Worm (Caenorhabditis elegans) whole organism, L3 larva: Measurements from ENCODE around the gene dct-19.

Source experiments
- R02D3.7 ChIP-seq: fragments of 150-350 bp; optimal IDR thresholded peaks from 2 replicates; lab custom pipeline; 2014; ENCODE audit warnings: missing biosample characterization, missing genetic modification characterization
- ama-1 ChIP-seq: fragments of 150-350 bp; optimal IDR thresholded peaks from 2 replicates; lab custom pipeline; 2018
- ceh-16 ChIP-seq: sonication (generic microtip); optimal IDR thresholded peaks from 2 replicates; lab custom pipeline; 2017; ENCODE audit warnings: missing biosample characterization, missing genetic modification characterization
- ceh-28 ChIP-seq: fragments of 150-350 bp; optimal IDR thresholded peaks from 2 replicates; lab custom pipeline; 2014; ENCODE audit warnings: missing biosample characterization, missing genetic modification reagents, missing genetic modification characterization
- ceh-82 ChIP-seq: fragments of 150-350 bp; optimal IDR thresholded peaks from 2 replicates; lab custom pipeline; 2014; ENCODE audit warnings: missing biosample characterization, missing genetic modification characterization
- daf-12 ChIP-seq: fragments of 150-350 bp; optimal IDR thresholded peaks from 2 replicates; lab custom pipeline; 2014; ENCODE audit warnings: missing biosample characterization, missing genetic modification reagents, missing genetic modification characterization
- egl-27 ChIP-seq: sonication (generic microtip); optimal IDR thresholded peaks from 4 replicates; lab custom pipeline; 2017; ENCODE audit warnings: missing biosample characterization, missing genetic modification reagents, missing genetic modification characterization
- egl-5 ChIP-seq: fragments of 150-350 bp; optimal IDR thresholded peaks from 2 replicates; lab custom pipeline; 2017; ENCODE audit warnings: missing biosample characterization, missing genetic modification reagents, missing genetic modification characterization, inconsistent platforms
- elt-1 ChIP-seq: fragments of 150-350 bp; optimal IDR thresholded peaks from 2 replicates; lab custom pipeline; 2014; ENCODE audit warnings: missing biosample characterization, missing genetic modification characterization
- elt-2 ChIP-seq: sonication (generic microtip); optimal IDR thresholded peaks from 2 replicates; lab custom pipeline; 2016; ENCODE audit warnings: missing genetic modification reagents, mild to moderate bottlenecking, missing genetic modification characterization, missing compliant biosample characterization
- eor-1 ChIP-seq, 2 experiments: fragments of 150-350 bp; optimal IDR thresholded peaks; 2 replicates each; lab custom pipeline; 2014 to 2018; ENCODE audit warnings: missing biosample characterization in 2 of 2, missing genetic modification characterization in 2 of 2
- fkh-2 ChIP-seq: fragments of 150-350 bp; optimal IDR thresholded peaks from 2 replicates; lab custom pipeline; 2014; ENCODE audit warnings: missing biosample characterization, missing genetic modification reagents, missing genetic modification characterization
- fos-1 ChIP-seq: fragments of 150-350 bp; optimal IDR thresholded peaks from 2 replicates; lab custom pipeline; 2014; ENCODE audit warnings: missing biosample characterization, missing genetic modification characterization
- hmg-11 ChIP-seq: sonication (generic microtip); optimal IDR thresholded peaks from 2 replicates; lab custom pipeline; 2016; ENCODE audit warnings: missing genetic modification characterization, missing compliant biosample characterization
- lin-15B ChIP-seq: fragments of 150-350 bp; optimal IDR thresholded peaks from 2 replicates; lab custom pipeline; 2014; ENCODE audit warnings: missing biosample characterization, missing genetic modification characterization
- nfya-1 ChIP-seq: sonication (generic microtip); optimal IDR thresholded peaks from 2 replicates; lab custom pipeline; 2017; ENCODE audit warnings: missing genetic modification characterization, mild to moderate bottlenecking, missing compliant biosample characterization, antibody characterized with exemption, moderate library complexity; ENCODE audit not compliant: insufficient read depth
- nhr-11 ChIP-seq: fragments of 150-350 bp; optimal IDR thresholded peaks from 2 replicates; lab custom pipeline; 2014; ENCODE audit warnings: missing biosample characterization, missing genetic modification characterization
- nhr-23 ChIP-seq: fragments of 150-350 bp; optimal IDR thresholded peaks from 2 replicates; lab custom pipeline; 2014; ENCODE audit warnings: missing biosample characterization, missing genetic modification reagents, missing genetic modification characterization
- nhr-25 ChIP-seq: sonication (generic microtip); optimal IDR thresholded peaks from 2 replicates; lab custom pipeline; 2017; ENCODE audit warnings: missing biosample characterization, missing genetic modification characterization
- nhr-28 ChIP-seq: fragments of 150-350 bp; optimal IDR thresholded peaks from 2 replicates; lab custom pipeline; 2014; ENCODE audit warnings: missing biosample characterization, missing genetic modification characterization
- nhr-43 ChIP-seq: sonication (generic microtip); optimal IDR thresholded peaks from 2 replicates; lab custom pipeline; 2016; ENCODE audit warnings: mild to moderate bottlenecking, missing genetic modification characterization, missing compliant biosample characterization; ENCODE audit not compliant: poor library complexity, severe bottlenecking
- nhr-67 ChIP-seq: fragments of 150-350 bp; optimal IDR thresholded peaks from 2 replicates; lab custom pipeline; 2014; ENCODE audit warnings: missing biosample characterization, missing genetic modification characterization
- pha-4 ChIP-seq: fragments of 150-350 bp; optimal IDR thresholded peaks from 2 replicates; lab custom pipeline; 2014; ENCODE audit warnings: missing biosample characterization, missing genetic modification reagents, missing genetic modification characterization
- pqm-1 ChIP-seq: fragments of 150-350 bp; optimal IDR thresholded peaks from 2 replicates; lab custom pipeline; 2017; ENCODE audit warnings: missing biosample characterization, missing genetic modification characterization, inconsistent platforms
- sea-2 ChIP-seq: fragments of 150-350 bp; sonication (generic microtip); optimal IDR thresholded peaks from 4 replicates; lab custom pipeline; 2014; ENCODE audit warnings: missing biosample characterization, missing genetic modification reagents, missing genetic modification characterization
- skn-1 ChIP-seq: fragments of 150-350 bp; optimal IDR thresholded peaks from 2 replicates; lab custom pipeline; 2014; ENCODE audit warnings: missing biosample characterization, missing genetic modification characterization
- snpc-4 ChIP-seq: fragments of 150-350 bp; optimal IDR thresholded peaks from 2 replicates; lab custom pipeline; 2014; ENCODE audit warnings: missing biosample characterization, missing genetic modification characterization
- unc-62 ChIP-seq: fragments of 150-350 bp; sonication (generic microtip); optimal IDR thresholded peaks from 4 replicates; lab custom pipeline; 2014; ENCODE audit warnings: missing biosample characterization, missing genetic modification reagents, missing genetic modification characterization
- ztf-4 ChIP-seq: fragments of 150-350 bp; optimal IDR thresholded peaks from 2 replicates; lab custom pipeline; 2014; ENCODE audit warnings: missing biosample characterization, missing genetic modification characterization

dct-19 gene

DNA sequence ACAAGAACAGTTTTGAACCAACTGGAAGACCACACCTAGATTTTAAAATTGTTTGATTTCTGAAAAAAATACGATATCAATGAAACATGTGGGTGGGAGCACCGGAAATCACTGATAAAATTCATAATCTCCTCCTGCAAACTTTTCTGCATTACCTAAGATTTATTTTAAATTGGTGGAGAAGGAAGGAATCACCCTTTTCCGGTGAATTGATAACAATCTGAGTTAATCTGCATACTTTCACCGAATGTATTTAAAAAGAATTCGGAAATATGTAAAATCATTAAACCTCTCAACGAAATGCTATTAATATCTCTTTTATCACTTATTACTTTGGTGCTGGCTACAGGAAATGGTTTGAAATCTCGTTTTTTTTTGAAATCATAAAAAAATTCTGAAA lies at the start of gene dct-19:
dct-19 (plus strand) TSS at position 301 of the 400 bp plus-strand sequence.
- TF ChIP-seq egl-27 (tag; lab: Kevin White, UChicago), result no peak
- no peak for TF ChIP-seq R02D3.7 (tag; lab: Kevin White, UChicago)
- TF ChIP-seq sea-2, result no peak
- no peak for TF ChIP-seq hmg-11 (tag; lab: Kevin White, UChicago)
- TF ChIP-seq ztf-4, result no peak
- no peak for TF ChIP-seq lin-15B (tag; lab: Kevin White, UChicago)
- no peak for TF ChIP-seq ama-1 (lab: Kevin White, UChicago)
- no peak for TF ChIP-seq egl-5 (tag; lab: Kevin White, UChicago)
- TF ChIP-seq fkh-2 (tag; lab: Kevin White, UChicago), result no peak
- TF ChIP-seq ceh-28, result no peak

DNA sequence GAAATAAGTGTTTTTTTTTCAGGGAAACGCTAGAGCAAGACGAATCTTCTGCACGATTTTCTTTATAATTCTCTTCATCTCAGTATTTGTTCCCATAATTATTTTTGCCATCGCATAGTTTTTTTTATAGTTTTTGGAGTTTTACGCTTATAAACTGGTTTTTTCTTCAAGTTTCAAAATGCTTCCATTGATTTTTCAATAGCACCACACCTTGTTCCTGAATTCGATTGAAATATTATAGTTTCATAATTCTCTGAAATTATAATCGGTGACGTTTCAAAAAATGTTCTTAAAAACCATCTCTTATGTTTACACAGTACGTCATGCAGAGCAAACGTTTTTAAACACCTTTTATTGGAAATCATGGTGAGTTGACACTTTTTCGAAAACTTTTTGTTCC lies 49.6 kb upstream of the dct-19 start, which contains the start of gene K08D8.12:
K08D8.12 (plus strand) TSS at position 301 of the 400 bp plus-strand sequence.
- TF ChIP-seq unc-62 (no peak), skn-1 (tag; lab: Kevin White, UChicago) (no peak), hmg-11 (tag; lab: Kevin White, UChicago) (no peak), nhr-25 (tag; lab: Kevin White, UChicago) (no peak), elt-1 (tag; lab: Kevin White, UChicago) (no peak), nhr-11 (tag; lab: Kevin White, UChicago) (no peak), ama-1 (lab: Kevin White, UChicago) (no peak), ceh-16 (tag; lab: Kevin White, UChicago) (no peak), egl-5 (tag; lab: Kevin White, UChicago) (no peak), nhr-23 (tag; lab: Kevin White, UChicago) (no peak), ceh-82 (tag; lab: Kevin White, UChicago) (no peak)
- TF ChIP-seq, all 47 proteins: peak for 0

DNA sequence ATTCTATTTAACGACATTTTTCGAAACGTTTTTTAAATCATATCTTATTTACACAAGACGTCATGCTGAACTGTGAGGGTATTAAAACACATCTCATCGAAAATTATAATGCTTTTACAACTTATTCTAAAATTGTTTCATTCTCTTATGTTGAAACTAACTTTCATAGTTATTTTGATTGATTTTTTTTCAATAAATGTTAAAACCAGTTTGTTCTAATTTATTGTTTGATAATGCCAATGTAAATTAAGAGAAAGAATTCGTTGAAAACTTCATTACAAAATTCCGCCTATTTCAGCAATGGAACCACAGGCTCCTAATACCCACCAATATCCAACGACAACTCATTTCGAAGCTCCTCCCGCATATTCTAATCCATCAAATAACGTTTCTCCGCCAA lies 47.7 kb upstream of the dct-19 start, which contains the start of gene K08D8.11:
K08D8.11 (plus strand) TSS at position 301 of the 400 bp plus-strand sequence.
- TF ChIP-seq ceh-82 (tag; lab: Kevin White, UChicago), result no peak
- TF ChIP-seq fkh-2 (tag; lab: Kevin White, UChicago), result no peak
- TF ChIP-seq nhr-23 (tag; lab: Kevin White, UChicago), result no peak
- no peak for TF ChIP-seq nhr-43
- TF ChIP-seq skn-1 (tag; lab: Kevin White, UChicago), result no peak
- no peak for TF ChIP-seq lin-15B (tag; lab: Kevin White, UChicago)
- no peak for TF ChIP-seq ztf-4
- no peak for TF ChIP-seq eor-1 (tag; optimal IDR thresholded peaks at IDR 0.05; lab: Kevin White, UChicago)
- no peak for TF ChIP-seq fos-1 (tag; lab: Kevin White, UChicago)
- no peak for TF ChIP-seq elt-2 (tag; lab: Kevin White, UChicago)
- TF ChIP-seq nhr-67 (tag; lab: Kevin White, UChicago), result no peak
- TF ChIP-seq daf-12, result no peak

DNA sequence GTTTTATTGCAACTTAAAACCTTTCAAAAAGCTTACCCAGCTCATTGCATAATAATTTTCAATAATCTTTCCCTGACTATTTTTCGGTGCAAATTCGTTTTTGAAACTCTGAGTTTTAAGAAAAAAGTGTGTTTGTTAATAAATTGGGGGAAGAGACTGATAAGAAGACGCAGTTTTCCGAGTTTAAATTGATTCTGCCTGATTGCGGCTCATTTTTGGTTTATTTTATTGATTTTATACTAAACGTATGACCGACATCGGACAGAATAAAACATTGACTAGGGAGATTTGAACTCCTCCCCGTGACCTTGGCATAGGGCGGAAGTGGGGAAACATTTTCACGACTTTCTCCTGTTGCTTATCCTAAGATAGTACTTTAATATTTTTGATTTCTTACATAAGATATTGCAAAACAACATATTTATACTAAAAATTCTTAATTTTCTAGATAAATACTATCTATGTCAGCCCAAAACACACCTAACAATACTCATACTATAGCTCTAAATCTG lies 46.3 kb upstream of the dct-19 start, which contains the start of gene K08D8.7:
K08D8.7 (plus strand) TSS at position 462 of the 512 bp plus-strand sequence.
- no peak for TF ChIP-seq snpc-4 (tag; lab: Kevin White, UChicago)
- TF ChIP-seq pha-4, result peak; percentile 28
- peak; percentile 71 for TF ChIP-seq elt-2 (tag; lab: Kevin White, UChicago)
- TF ChIP-seq pqm-1 (tag; lab: Kevin White, UChicago), result peak; percentile 3

DNA sequence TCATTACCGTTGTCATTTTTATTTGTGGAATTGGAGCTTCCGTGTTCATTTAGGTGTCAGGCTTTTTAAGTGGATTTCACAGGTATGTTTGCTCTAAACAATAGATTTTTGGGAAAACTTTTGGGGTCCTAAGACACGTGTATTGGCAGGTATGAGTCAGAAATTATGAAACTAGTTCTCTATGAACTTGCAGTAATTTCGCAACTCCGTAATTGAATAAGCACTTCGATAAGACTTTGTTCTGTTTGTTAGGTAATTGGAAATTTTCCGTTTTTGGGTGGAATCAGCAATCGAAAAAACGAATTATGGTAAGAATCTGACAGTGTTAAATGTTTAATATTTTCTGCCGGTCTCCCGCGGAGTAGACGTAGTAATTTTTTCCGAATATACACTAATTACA lies 45.6 kb upstream of the dct-19 start:
- TF ChIP-seq fos-1 (tag; lab: Kevin White, UChicago) (no peak), daf-12 (no peak)

DNA sequence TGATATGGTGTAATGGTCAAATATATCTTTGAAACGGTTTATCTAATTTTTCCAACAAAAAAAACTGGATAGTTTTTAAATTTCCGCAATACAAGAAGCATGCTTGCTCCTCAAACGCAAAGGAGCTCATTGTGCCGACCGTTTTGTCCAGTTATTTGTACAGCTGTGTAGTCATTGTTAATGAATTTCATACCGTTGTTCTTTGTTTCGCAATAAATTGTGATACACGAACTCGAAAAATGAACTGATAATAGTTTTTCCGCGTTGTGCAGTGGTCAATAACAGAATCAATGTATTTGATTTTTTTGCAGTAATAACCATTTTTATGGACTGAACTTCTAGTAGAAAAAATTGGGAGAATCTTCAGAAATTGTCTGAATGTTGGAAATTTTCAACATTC lies 43.9 kb upstream of the dct-19 start:
- TF ChIP-seq hmg-11 (tag; lab: Kevin White, UChicago) (no peak), elt-2 (tag; lab: Kevin White, UChicago) (peak; percentile 10), pha-4 (peak; percentile 10), nhr-28 (tag; lab: Kevin White, UChicago) (no peak), nfya-1 (tag; lab: Kevin White, UChicago) (no peak)
